Fruit fly (Drosophila melanogaster) whole organism, embryonic: ENCODE data around the gene Sem1.

ENCODE experiments used
- ATbp ChIP-seq: fragments of 200-800 bp; sonication (Bioruptor generic); optimal IDR thresholded peaks from 2 replicates; lab custom pipeline; 2017; ENCODE audit warnings: missing biosample characterization, mild to moderate bottlenecking, missing genetic modification characterization, missing genetic modification reagents
- BEAF-32 ChIP-seq: fragments of 200-800 bp; sonication (Bioruptor generic); optimal IDR thresholded peaks from 3 replicates; lab custom pipeline; 2017; ENCODE audit warnings: missing biosample characterization, missing genetic modification characterization, mild to moderate bottlenecking, moderate library complexity, missing genetic modification reagents
- CG10267 ChIP-seq: fragments of 200-800 bp; sonication (Bioruptor generic); optimal IDR thresholded peaks from 2 replicates; lab custom pipeline; 2018; ENCODE audit warnings: missing biosample characterization, mild to moderate bottlenecking, missing genetic modification characterization, moderate library complexity
- CG10366 ChIP-seq: fragments of 200-800 bp; sonication (Bioruptor generic); IDR thresholded peaks from 2 replicates; pipeline ENCODE4 v1.3.6; 2022; ENCODE audit warnings: missing biosample characterization, missing genetic modification characterization
- CG11398 ChIP-seq: fragments of 200-800 bp; sonication (Bioruptor generic); optimal IDR thresholded peaks from 2 replicates; lab custom pipeline; 2016; ENCODE audit warnings: missing biosample characterization, missing genetic modification characterization
- CG11560 ChIP-seq: fragments of 200-800 bp; sonication (Bioruptor generic); IDR thresholded peaks from 3 replicates; pipeline ENCODE4 v1.3.6; 2022; ENCODE audit warnings: missing biosample characterization, missing genetic modification characterization
- CG12155 ChIP-seq: fragments of 200-800 bp; sonication (Bioruptor generic); optimal IDR thresholded peaks from 3 replicates; lab custom pipeline; 2016; ENCODE audit warnings: missing biosample characterization, missing genetic modification characterization
- CG12391 ChIP-seq: fragments of 200-800 bp; sonication (Bioruptor generic); optimal IDR thresholded peaks from 3 replicates; lab custom pipeline; 2018; ENCODE audit warnings: missing biosample characterization, mild to moderate bottlenecking, missing genetic modification characterization, moderate library complexity
- CG13424 ChIP-seq: fragments of 200-800 bp; sonication (Bioruptor generic); optimal IDR thresholded peaks from 2 replicates; lab custom pipeline; 2019; ENCODE audit warnings: missing biosample characterization, mild to moderate bottlenecking, missing genetic modification characterization, moderate library complexity
- CG14710 ChIP-seq: fragments of 200-800 bp; sonication (Bioruptor generic); optimal IDR thresholded peaks from 3 replicates; lab custom pipeline; 2019; ENCODE audit warnings: missing biosample characterization, mild to moderate bottlenecking, missing genetic modification characterization, moderate library complexity
- CG1647 ChIP-seq: fragments of 200-800 bp; sonication (Bioruptor generic); optimal IDR thresholded peaks from 3 replicates; lab custom pipeline; 2016; ENCODE audit warnings: missing biosample characterization, missing genetic modification characterization
- CG16815 ChIP-seq: fragments of 200-800 bp; sonication (Bioruptor generic); optimal IDR thresholded peaks from 3 replicates; lab custom pipeline; 2017; ENCODE audit warnings: missing biosample characterization, mild to moderate bottlenecking, missing genetic modification characterization
- CG18011 ChIP-seq: fragments of 200-800 bp; sonication (Bioruptor generic); optimal IDR thresholded peaks from 2 replicates; lab custom pipeline; 2017; ENCODE audit warnings: missing biosample characterization, missing genetic modification characterization, mild to moderate bottlenecking, moderate library complexity, missing genotype
- CG2129 ChIP-seq: fragments of 200-800 bp; sonication (Bioruptor generic); IDR thresholded peaks from 2 replicates; pipeline ENCODE4 v1.3.6; 2022; ENCODE audit warnings: missing biosample characterization, missing genetic modification characterization; ENCODE audit not compliant: partially characterized antibody
- CG31224 ChIP-seq: fragments of 200-800 bp; sonication (Bioruptor generic); IDR thresholded peaks from 2 replicates; pipeline ENCODE4 v1.3.6; 2022; ENCODE audit warnings: missing biosample characterization, missing genetic modification characterization
- CG3838 ChIP-seq: fragments of 200-800 bp; sonication (Bioruptor generic); optimal IDR thresholded peaks from 3 replicates; lab custom pipeline; 2016; ENCODE audit warnings: missing biosample characterization, missing genetic modification characterization
- CG6683 ChIP-seq: fragments of 200-800 bp; sonication (Bioruptor generic); optimal IDR thresholded peaks from 2 replicates; lab custom pipeline; 2017; ENCODE audit warnings: missing biosample characterization, mild to moderate bottlenecking, missing genetic modification characterization, missing genetic modification reagents
- CG8765 ChIP-seq: fragments of 200-800 bp; sonication (Bioruptor generic); IDR thresholded peaks from 2 replicates; pipeline ENCODE4 v1.3.6; 2022; ENCODE audit warnings: missing biosample characterization, missing genetic modification characterization
- CG9876 ChIP-seq: fragments of 200-800 bp; sonication (Bioruptor generic); optimal IDR thresholded peaks from 2 replicates; lab custom pipeline; 2016; ENCODE audit warnings: missing biosample characterization, missing genetic modification characterization
- CoRest ChIP-seq: fragments of 200-800 bp; sonication (Bioruptor generic); optimal IDR thresholded peaks from 3 replicates; lab custom pipeline; 2018; ENCODE audit warnings: missing biosample characterization, mild to moderate bottlenecking, missing genetic modification characterization, moderate library complexity
- Dek ChIP-seq: fragments of 200-800 bp; sonication (Bioruptor generic); optimal IDR thresholded peaks from 3 replicates; lab custom pipeline; 2019; ENCODE audit warnings: missing biosample characterization, mild to moderate bottlenecking, missing genetic modification characterization, moderate library complexity
- Fer3 ChIP-seq: fragments of 200-800 bp; sonication (Bioruptor generic); optimal IDR thresholded peaks from 2 replicates; lab custom pipeline; 2018; ENCODE audit warnings: missing biosample characterization, mild to moderate bottlenecking, missing genetic modification characterization, moderate library complexity
- GATAe ChIP-seq: fragments of 200-800 bp; sonication (Bioruptor generic); conservative IDR thresholded peaks from 2 replicates; pipeline ENCODE4 v1.3.6; 2022; ENCODE audit warnings: missing biosample characterization, missing genetic modification characterization
- Hand ChIP-seq: fragments of 200-800 bp; sonication (Bioruptor generic); optimal IDR thresholded peaks from 2 replicates; lab custom pipeline; 2017; ENCODE audit warnings: mild to moderate bottlenecking, missing biosample characterization, missing genetic modification reagents, missing genetic modification characterization
- HmgD ChIP-seq: fragments of 200-800 bp; sonication (Bioruptor generic); optimal IDR thresholded peaks from 3 replicates; lab custom pipeline; 2016; ENCODE audit warnings: missing biosample characterization, missing genetic modification characterization
- Med ChIP-seq: fragments of 200-800 bp; sonication (Bioruptor generic); peaks from one replicate; lab custom pipeline; 2016; ENCODE audit warnings: missing biosample characterization, missing genetic modification characterization, mild to moderate bottlenecking, inconsistent platforms, moderate library complexity
- Usf ChIP-seq: fragments of 200-800 bp; sonication (Bioruptor generic); optimal IDR thresholded peaks from 2 replicates; lab custom pipeline; 2017; ENCODE audit warnings: missing genotype, missing biosample characterization, missing genetic modification characterization
- ato ChIP-seq: fragments of 200-800 bp; sonication (Bioruptor generic); IDR thresholded peaks from 2 replicates; pipeline ENCODE4 v1.3.6; 2022; ENCODE audit warnings: missing biosample characterization, missing genetic modification characterization; ENCODE audit not compliant: partially characterized antibody
- az2 ChIP-seq: fragments of 200-800 bp; sonication (Bioruptor generic); optimal IDR thresholded peaks from 3 replicates; lab custom pipeline; 2016; ENCODE audit warnings: missing biosample characterization, missing genetic modification characterization
- btn ChIP-seq: fragments of 200-800 bp; sonication (Bioruptor generic); optimal IDR thresholded peaks from 2 replicates; lab custom pipeline; 2016; ENCODE audit warnings: missing biosample characterization, missing genetic modification characterization
- chn ChIP-seq: fragments of 200-800 bp; sonication (Bioruptor generic); optimal IDR thresholded peaks from 2 replicates; lab custom pipeline; 2016; ENCODE audit warnings: missing biosample characterization, missing genetic modification characterization
- cwo ChIP-seq: fragments of 200-800 bp; sonication (Bioruptor generic); optimal IDR thresholded peaks from 3 replicates; lab custom pipeline; 2017; ENCODE audit warnings: missing biosample characterization, missing genetic modification characterization, mild to moderate bottlenecking, moderate library complexity, missing genetic modification reagents
- en ChIP-seq: fragments of 200-800 bp; sonication (Bioruptor generic); optimal IDR thresholded peaks from 2 replicates; lab custom pipeline; 2016; ENCODE audit warnings: missing biosample characterization, missing genetic modification characterization
- gem ChIP-seq: fragments of 200-800 bp; sonication (Bioruptor generic); optimal IDR thresholded peaks from 2 replicates; lab custom pipeline; 2019; ENCODE audit warnings: missing biosample characterization, mild to moderate bottlenecking, missing genetic modification characterization, moderate library complexity
- gfzf ChIP-seq: fragments of 200-800 bp; sonication (Bioruptor generic); optimal IDR thresholded peaks from 2 replicates; lab custom pipeline; 2016; ENCODE audit warnings: missing biosample characterization, mild to moderate bottlenecking, missing genetic modification characterization, moderate library complexity
- gro ChIP-seq: fragments of 200-800 bp; sonication (Bioruptor generic); optimal IDR thresholded peaks from 2 replicates; lab custom pipeline; 2016; ENCODE audit warnings: missing biosample characterization, missing genetic modification characterization
- hkb ChIP-seq, 2 experiments: fragments of 200-800 bp in 1 of 2; fragments of >200 bp in 1 of 2; sonication (Bioruptor generic) in 1 of 2; IDR thresholded peaks in 1 of 2; optimal IDR thresholded peaks in 1 of 2; 2 replicates each; pipeline versions ENCODE4 v1.3.6 to Lab custom; 2017 to 2022; ENCODE audit warnings: missing biosample characterization in 1 of 2, missing genetic modification characterization in 1 of 2
- inv ChIP-seq: fragments of 200-800 bp; sonication (Bioruptor generic); IDR thresholded peaks from 2 replicates; pipeline ENCODE4 v1.3.6; 2022; ENCODE audit warnings: missing biosample characterization, missing genetic modification characterization; ENCODE audit not compliant: partially characterized antibody
- kni ChIP-seq: fragments of 200-800 bp; sonication (Bioruptor generic); optimal IDR thresholded peaks from 3 replicates; lab custom pipeline; 2017; ENCODE audit warnings: mild to moderate bottlenecking, missing biosample characterization, missing genetic modification reagents, missing genetic modification characterization
- knrl ChIP-seq: fragments of 200-800 bp; sonication (Bioruptor generic); IDR thresholded peaks from 3 replicates; pipeline ENCODE4 v1.3.6; 2022; ENCODE audit warnings: missing biosample characterization, missing genetic modification characterization; ENCODE audit not compliant: partially characterized antibody
- pita ChIP-seq: fragments of 200-800 bp; sonication (Bioruptor generic); optimal IDR thresholded peaks from 2 replicates; lab custom pipeline; 2017; ENCODE audit warnings: missing biosample characterization, mild to moderate bottlenecking, missing genetic modification characterization
- schlank ChIP-seq: fragments of 200-800 bp; sonication (Bioruptor generic); optimal IDR thresholded peaks from 2 replicates; lab custom pipeline; 2018; ENCODE audit warnings: missing biosample characterization, mild to moderate bottlenecking, missing genetic modification characterization
- sna ChIP-seq: fragments of 200-800 bp; sonication (Bioruptor generic); IDR thresholded peaks from 2 replicates; pipeline ENCODE4 v1.3.6; 2022; ENCODE audit warnings: missing biosample characterization, missing genetic modification characterization; ENCODE audit not compliant: partially characterized antibody
- sug ChIP-seq: fragments of 200-800 bp; optimal IDR thresholded peaks from 2 replicates; lab custom pipeline; 2019; ENCODE audit warnings: missing biosample characterization, mild to moderate bottlenecking, missing genetic modification characterization, moderate library complexity
- ttk ChIP-seq: fragments of 200-800 bp; sonication (Bioruptor generic); IDR thresholded peaks from 2 replicates; pipeline ENCODE4 v2.1.2; 2022; ENCODE audit warnings: missing biosample characterization, missing genetic modification characterization
- tup ChIP-seq: fragments of 200-800 bp; sonication (Bioruptor generic); optimal IDR thresholded peaks from 2 replicates; lab custom pipeline; 2016; ENCODE audit warnings: missing biosample characterization, mild to moderate bottlenecking, missing genetic modification characterization, moderate library complexity
- twi ChIP-seq: fragments of 200-800 bp; optimal IDR thresholded peaks from 2 replicates; lab custom pipeline; 2019; ENCODE audit warnings: missing biosample characterization, mild to moderate bottlenecking, missing genetic modification characterization, moderate library complexity
- vfl ChIP-seq: fragments of 200-800 bp; sonication (Bioruptor generic); optimal IDR thresholded peaks from 2 replicates; lab custom pipeline; 2016; ENCODE audit warnings: missing biosample characterization, missing genetic modification characterization
- wek ChIP-seq: fragments of 200-800 bp; sonication (Bioruptor generic); optimal IDR thresholded peaks from 3 replicates; lab custom pipeline; 2018; ENCODE audit warnings: missing biosample characterization, mild to moderate bottlenecking, missing genetic modification characterization, moderate library complexity
- zen2 ChIP-seq: fragments of 200-800 bp; sonication (Bioruptor generic); IDR thresholded peaks from 3 replicates; pipeline ENCODE4 v1.3.6; 2022; ENCODE audit warnings: missing biosample characterization, missing genetic modification characterization; ENCODE audit not compliant: partially characterized antibody

Sem1 gene

DNA sequence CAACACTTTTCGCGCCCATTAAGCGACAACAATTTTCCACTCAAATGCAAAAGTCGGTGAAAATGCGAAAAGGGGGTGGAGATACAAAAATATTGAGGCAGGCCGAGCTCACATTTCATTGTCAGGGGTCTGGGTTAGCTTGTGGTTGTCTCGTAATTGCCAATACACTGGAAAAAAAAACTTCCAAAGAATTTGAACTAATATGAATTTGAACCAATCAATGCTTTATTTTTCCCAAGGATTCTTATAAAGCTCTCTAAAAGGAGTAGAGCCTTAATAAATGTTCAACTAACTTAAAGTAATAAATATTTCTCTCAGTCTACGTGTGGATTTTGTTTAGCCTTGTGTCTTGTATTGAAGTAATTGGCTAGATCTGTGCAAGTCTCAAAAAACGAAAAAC lies 9.2 kb downstream of the Sem1 start (continued):
- no peak for TF ChIP-seq Dek (tag; lab: Kevin White, UChicago)
- TF ChIP-seq CG18011 (GFP tag; lab: Kevin White, UChicago): no peak
- TF ChIP-seq twi: no peak
- no peak for TF ChIP-seq CG3838 (GFP tag; lab: Kevin White, UChicago)
- no peak for TF ChIP-seq btn (GFP tag; lab: Kevin White, UChicago)
- no peak for TF ChIP-seq CG9876
- peak; percentile 10 for TF ChIP-seq CG10267
- no peak for TF ChIP-seq ato
- TF ChIP-seq HmgD (GFP tag; lab: Kevin White, UChicago): no peak
- no peak for TF ChIP-seq cwo
- TF ChIP-seq Usf (GFP tag; lab: Kevin White, UChicago): no peak
- TF ChIP-seq zen2 (GFP tag; lab: Robert Waterston, UW): no peak
- TF ChIP-seq CG16815 (GFP tag; lab: Kevin White, UChicago): no peak
- TF ChIP-seq tup: no peak
- TF ChIP-seq sna (GFP tag; lab: Robert Waterston, UW): no peak
- no peak for TF ChIP-seq kni (GFP tag; lab: Kevin White, UChicago)
- no peak for TF ChIP-seq inv
- TF ChIP-seq chn (GFP tag; lab: Kevin White, UChicago): no peak
- no peak for TF ChIP-seq schlank (tag; lab: Kevin White, UChicago)
- TF ChIP-seq CG14710 (tag; lab: Kevin White, UChicago): peak; percentile 34
- TF ChIP-seq CG12391 (tag; lab: Kevin White, UChicago): peak; percentile 40
- TF ChIP-seq pita (GFP tag; lab: Kevin White, UChicago): no peak
- TF ChIP-seq en (GFP tag; lab: Kevin White, UChicago): no peak
- TF ChIP-seq CG13424 (tag; lab: Kevin White, UChicago): peak; percentile 7
- TF ChIP-seq CoRest (tag; lab: Kevin White, UChicago): peak; percentile 5
- TF ChIP-seq Hand (GFP tag; lab: Kevin White, UChicago): no peak
- no peak for TF ChIP-seq CG10366 (GFP tag; lab: Robert Waterston, UW)
- no peak for TF ChIP-seq BEAF-32
- no peak for TF ChIP-seq CG31224 (GFP tag; lab: Robert Waterston, UW)
- TF ChIP-seq ATbp (GFP tag; lab: Kevin White, UChicago): no peak
- no peak for TF ChIP-seq vfl (GFP tag; lab: Kevin White, UChicago)
- no peak for TF ChIP-seq gro (GFP tag; lab: Kevin White, UChicago)
- TF ChIP-seq gfzf (GFP tag; lab: Kevin White, UChicago): no peak
- no peak for TF ChIP-seq hkb (optimal IDR thresholded peaks at IDR 0.05; lab: Kevin White, UChicago)
- TF ChIP-seq hkb (GFP tag; IDR thresholded peaks at IDR 0.05; lab: Robert Waterston, UW): 0 out of 2 replicates have a peak, but pooled peaks have one; percentile 31
- no peak for TF ChIP-seq Fer3
- no peak for TF ChIP-seq CG11560
- TF ChIP-seq CG1647 (GFP tag; lab: Kevin White, UChicago): no peak
- TF ChIP-seq gem (tag; lab: Kevin White, UChicago): peak; percentile 61
- no peak for TF ChIP-seq sug (tag; lab: Kevin White, UChicago)
- TF ChIP-seq Med: peak; percentile 35
- no peak for TF ChIP-seq wek (GFP tag; lab: Kevin White, UChicago)
- TF ChIP-seq CG2129 (GFP tag; lab: Robert Waterston, UW): no peak
- TF ChIP-seq GATAe (GFP tag; lab: Robert Waterston, UW): no peak
- no peak for TF ChIP-seq ttk (GFP tag; lab: Robert Waterston, UW)
- no peak for TF ChIP-seq CG11398 (GFP tag; lab: Kevin White, UChicago)
- TF ChIP-seq CG6683 (GFP tag; lab: Kevin White, UChicago): no peak
- TF ChIP-seq CG8765 (GFP tag; lab: Robert Waterston, UW): no peak
- no peak for TF ChIP-seq CG12155 (GFP tag; lab: Kevin White, UChicago)
- TF ChIP-seq az2 (GFP tag; lab: Kevin White, UChicago): peak; percentile 25
- TF ChIP-seq knrl: no peak
